Fruit fly (Drosophila melanogaster) whole organism, adult: ENCODE results near the gene CG11854.

Source experiments
- CG11617 ChIP-seq: fragments of 200-800 bp; sonication (Bioruptor generic); optimal IDR thresholded peaks from 2 replicates; lab custom pipeline; 2017; ENCODE audit warnings: mild to moderate bottlenecking, missing biosample characterization, missing genetic modification reagents, missing genetic modification characterization
- CG12768 ChIP-seq: fragments of 200-800 bp; sonication (Bioruptor generic); optimal IDR thresholded peaks from 2 replicates; lab custom pipeline; 2017; ENCODE audit warnings: missing biosample characterization, missing genetic modification characterization, mild to moderate bottlenecking, moderate library complexity, missing genetic modification reagents
- CG5204 ChIP-seq: fragments of 200-800 bp; sonication (Bioruptor generic); optimal IDR thresholded peaks from 2 replicates; lab custom pipeline; 2016; ENCODE audit warnings: missing biosample characterization, missing genetic modification characterization
- CG7045 ChIP-seq: fragments of 200-800 bp; sonication (Bioruptor generic); optimal IDR thresholded peaks from 2 replicates; lab custom pipeline; 2017; ENCODE audit warnings: missing biosample characterization, mild to moderate bottlenecking, missing genetic modification characterization
- Clk ChIP-seq: fragments of 200-800 bp; sonication (Bioruptor generic); optimal IDR thresholded peaks from 2 replicates; lab custom pipeline; 2017; ENCODE audit warnings: missing biosample characterization, missing genetic modification characterization
- Crg-1 ChIP-seq: fragments of 200-800 bp; sonication (Bioruptor generic); optimal IDR thresholded peaks from 2 replicates; lab custom pipeline; 2016; ENCODE audit warnings: missing biosample characterization, missing genetic modification characterization
- bab1 ChIP-seq: fragments of 200-800 bp; sonication (Bioruptor generic); optimal IDR thresholded peaks from 3 replicates; lab custom pipeline; 2019; ENCODE audit warnings: missing biosample characterization, mild to moderate bottlenecking, missing genetic modification characterization, moderate library complexity
- kay ChIP-seq: fragments of 200-800 bp; sonication (Bioruptor generic); peaks from one replicate; lab custom pipeline; 2016; ENCODE audit warnings: missing biosample characterization, missing genetic modification characterization, borderline replicate concordance
- ovo ChIP-seq: fragments of 200-800 bp; sonication (Bioruptor generic); optimal IDR thresholded peaks from 2 replicates; lab custom pipeline; 2016; ENCODE audit warnings: missing biosample characterization, missing genetic modification characterization
- toe ChIP-seq: fragments of 200-800 bp; sonication (Bioruptor generic); optimal IDR thresholded peaks from 2 replicates; lab custom pipeline; 2016; ENCODE audit warnings: missing biosample characterization, missing genetic modification characterization

- TF ChIP-seq kay (GFP tag; lab: Kevin White, UChicago) (no peak), Crg-1 (GFP tag; lab: Kevin White, UChicago) (no peak), toe (GFP tag; lab: Kevin White, UChicago) (no peak), CG5204 (GFP tag; lab: Kevin White, UChicago) (no peak), CG11617 (GFP tag; lab: Kevin White, UChicago) (no peak), CG12768 (no peak), ovo (GFP tag; lab: Kevin White, UChicago) (no peak), CG7045 (GFP tag; lab: Kevin White, UChicago) (no peak), bab1 (GFP tag; lab: Kevin White, UChicago) (no peak), Clk (GFP tag; lab: Kevin White, UChicago) (no peak)
Observed at dm6 chr3R:25269909-25270308, 28.1 kb downstream of the CG11854 start, which contains the start of the genes CG11889 and CG11891.
